Worm (Caenorhabditis elegans): ENCODE measurements around the gene T22B2.2.

- TF ChIP-seq fkh-10 (GFP tag; optimal IDR thresholded peaks at IDR 0.05) = no peak
- TF ChIP-seq skn-1 (tag; optimal IDR thresholded peaks at IDR 0.05) = no peak
- TF ChIP-seq lin-15B (tag; optimal IDR thresholded peaks at IDR 0.05) = no peak
- no peak for TF ChIP-seq unc-39 (tag; optimal IDR thresholded peaks at IDR 0.05)
- TF ChIP-seq ztf-7 (tag; optimal IDR thresholded peaks at IDR 0.05) = no peak
- no peak for TF ChIP-seq zfp-2 (tag; optimal IDR thresholded peaks at IDR 0.05)
- no peak for TF ChIP-seq ceh-20 (GFP tag; IDR thresholded peaks at IDR 0.05)
- TF ChIP-seq dve-1 (tag; optimal IDR thresholded peaks at IDR 0.05; ENCODE audit: insufficient read depth) = no peak
- no peak for TF ChIP-seq lin-38 (GFP tag; IDR thresholded peaks at IDR 0.05)
- no peak for TF ChIP-seq snpc-4 (tag; optimal IDR thresholded peaks at IDR 0.05)
- no peak for TF ChIP-seq nhr-76 (tag; optimal IDR thresholded peaks at IDR 0.05)
These were observed 42.0 kb upstream of the T22B2.2 start, which contains the start of gene F47F2.1 for ce11 chrX:3878233-3878632.

Measured in whole organism, L4 larva.